Worm (Caenorhabditis elegans) whole organism, mixed stage, embryonic: ENCODE measurements around the gene spsb-1.

ENCODE experiments used
- lin-13 ChIP-seq: fragments of 150-350 bp; optimal IDR thresholded peaks from 2 replicates; lab custom pipeline; 2014; ENCODE audit warnings: missing biosample characterization, missing genetic modification characterization
- unc-39 ChIP-seq: fragments of 150-350 bp; optimal IDR thresholded peaks from 2 replicates; lab custom pipeline; 2014; ENCODE audit warnings: missing biosample characterization, missing genetic modification characterization
- unc-62 ChIP-seq: fragments of 150-350 bp; optimal IDR thresholded peaks from 2 replicates; lab custom pipeline; 2014; ENCODE audit warnings: missing biosample characterization, missing genetic modification reagents, missing genetic modification characterization

DNA sequence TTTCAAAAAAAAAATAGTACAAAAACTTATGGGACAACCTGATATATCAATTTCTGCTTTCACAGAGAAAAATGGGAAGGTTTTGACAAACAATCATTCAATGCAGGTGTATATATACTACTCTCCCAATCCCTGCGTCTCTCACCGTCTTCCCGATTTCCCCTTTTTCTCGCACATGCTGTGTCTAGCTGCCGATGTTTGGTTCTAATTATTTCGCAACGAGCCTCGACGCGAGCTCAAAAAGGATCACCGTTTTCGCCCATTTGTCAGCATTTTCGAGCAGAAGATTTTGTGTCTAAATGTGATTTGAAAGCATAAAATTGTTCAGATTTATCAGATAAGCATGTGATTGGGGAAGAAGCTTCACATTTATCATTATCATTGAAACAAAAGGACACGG is 23.4 kb upstream of the spsb-1 start:
- TF ChIP-seq unc-39 (tag; lab: Kevin White, UChicago) (no peak), unc-62 (GFP tag; lab: Kevin White, UChicago) (no peak), lin-13 (tag; lab: Kevin White, UChicago) (no peak)
